Fruit fly (Drosophila melanogaster) whole organism, embryonic: ENCODE measurements around the gene dib.

Experiments used
- Adf1 ChIP-seq: fragments of 200-800 bp; sonication (Bioruptor generic); IDR thresholded peaks from 2 replicates; pipeline ENCODE4 v1.3.6; 2022; ENCODE audit warnings: missing biosample characterization, missing genetic modification characterization
- Aef1 ChIP-seq: fragments of 200-800 bp; sonication (Bioruptor generic); IDR thresholded peaks from 3 replicates; pipeline ENCODE4 v1.3.6; 2022; ENCODE audit warnings: missing biosample characterization, missing genetic modification characterization
- Bdp1 ChIP-seq: fragments of 200-800 bp; sonication (Bioruptor generic); optimal IDR thresholded peaks from 3 replicates; lab custom pipeline; 2016; ENCODE audit warnings: missing biosample characterization, missing genetic modification characterization
- CG11085 ChIP-seq: fragments of 200-800 bp; sonication (Bioruptor generic); IDR thresholded peaks from 2 replicates; pipeline ENCODE4 v1.3.6; 2022; ENCODE audit warnings: missing biosample characterization, missing genetic modification characterization
- CG11456 ChIP-seq: fragments of 200-800 bp; sonication (Bioruptor generic); IDR thresholded peaks from 3 replicates; pipeline ENCODE4 v1.3.6; 2022; ENCODE audit warnings: missing biosample characterization, missing genetic modification characterization
- CG12299 ChIP-seq: fragments of 200-800 bp; sonication (Bioruptor generic); optimal IDR thresholded peaks from 2 replicates; lab custom pipeline; 2018; ENCODE audit warnings: missing biosample characterization, mild to moderate bottlenecking, missing genetic modification characterization
- CG1233 ChIP-seq: fragments of 200-800 bp; sonication (Bioruptor generic); optimal IDR thresholded peaks from 4 replicates; lab custom pipeline; 2018; ENCODE audit warnings: missing biosample characterization, mild to moderate bottlenecking, missing genetic modification characterization
- CG12769 ChIP-seq: fragments of 200-800 bp; sonication (Bioruptor generic); optimal IDR thresholded peaks from 2 replicates; lab custom pipeline; 2019; ENCODE audit warnings: missing biosample characterization, mild to moderate bottlenecking, missing genetic modification characterization, moderate library complexity
- CG13123 ChIP-seq: fragments of 200-800 bp; sonication (Bioruptor generic); optimal IDR thresholded peaks from 2 replicates; lab custom pipeline; 2016; ENCODE audit warnings: missing biosample characterization, missing genetic modification characterization
- CG18011 ChIP-seq: fragments of 200-800 bp; sonication (Bioruptor generic); optimal IDR thresholded peaks from 2 replicates; lab custom pipeline; 2017; ENCODE audit warnings: missing biosample characterization, missing genetic modification characterization, mild to moderate bottlenecking, moderate library complexity, missing genotype
- CG2889 ChIP-seq: fragments of 200-800 bp; sonication (Bioruptor generic); IDR thresholded peaks from 3 replicates; pipeline ENCODE4 v1.3.6; 2022; ENCODE audit warnings: missing biosample characterization, missing genetic modification characterization
- CG30403 ChIP-seq: fragments of 200-800 bp; sonication (Bioruptor generic); optimal IDR thresholded peaks from 3 replicates; lab custom pipeline; 2016; ENCODE audit warnings: missing biosample characterization, missing genetic modification characterization
- CG6683 ChIP-seq: fragments of 200-800 bp; sonication (Bioruptor generic); optimal IDR thresholded peaks from 2 replicates; lab custom pipeline; 2017; ENCODE audit warnings: missing biosample characterization, mild to moderate bottlenecking, missing genetic modification characterization, missing genetic modification reagents
- CG8388 ChIP-seq: fragments of 200-800 bp; sonication (Bioruptor generic); optimal IDR thresholded peaks from 2 replicates; lab custom pipeline; 2019; ENCODE audit warnings: missing biosample characterization, mild to moderate bottlenecking, missing genetic modification characterization, moderate library complexity
- CG8765 ChIP-seq: fragments of 200-800 bp; sonication (Bioruptor generic); IDR thresholded peaks from 2 replicates; pipeline ENCODE4 v1.3.6; 2022; ENCODE audit warnings: missing biosample characterization, missing genetic modification characterization
- CG9215 ChIP-seq: fragments of 200-800 bp; sonication (Bioruptor generic); IDR thresholded peaks from 2 replicates; pipeline ENCODE4 v1.3.6; 2022; ENCODE audit warnings: missing biosample characterization, missing genetic modification characterization
- CG9609 ChIP-seq: fragments of 200-800 bp; sonication (Bioruptor generic); optimal IDR thresholded peaks from 3 replicates; lab custom pipeline; 2016; ENCODE audit warnings: missing biosample characterization, missing genetic modification characterization
- CG9876 ChIP-seq: fragments of 200-800 bp; sonication (Bioruptor generic); optimal IDR thresholded peaks from 2 replicates; lab custom pipeline; 2016; ENCODE audit warnings: missing biosample characterization, missing genetic modification characterization
- CG9932 ChIP-seq: fragments of 200-800 bp; sonication (Bioruptor generic); IDR thresholded peaks from 2 replicates; pipeline ENCODE4 v1.3.6; 2022; ENCODE audit warnings: missing biosample characterization, missing genetic modification characterization
- Dek ChIP-seq: fragments of 200-800 bp; sonication (Bioruptor generic); optimal IDR thresholded peaks from 3 replicates; lab custom pipeline; 2019; ENCODE audit warnings: missing biosample characterization, mild to moderate bottlenecking, missing genetic modification characterization, moderate library complexity
- Doc2 ChIP-seq: fragments of 200-800 bp; sonication (Bioruptor generic); IDR thresholded peaks from 2 replicates; pipeline ENCODE4 v1.3.6; 2022; ENCODE audit warnings: missing biosample characterization, missing genetic modification characterization
- Fer1 ChIP-seq: fragments of 200-800 bp; sonication (Bioruptor generic); optimal IDR thresholded peaks from 2 replicates; lab custom pipeline; 2017; ENCODE audit warnings: missing biosample characterization, mild to moderate bottlenecking, missing genetic modification characterization
- HLH3B ChIP-seq: fragments of 200-800 bp; sonication (Bioruptor generic); IDR thresholded peaks from 2 replicates; pipeline ENCODE4 v1.3.6; 2022; ENCODE audit warnings: missing biosample characterization, missing genetic modification characterization
- Hr39 ChIP-seq: fragments of >200 bp; optimal IDR thresholded peaks from 2 replicates; lab custom pipeline; 2017
- Hsf ChIP-seq: fragments of 200-800 bp; sonication (Bioruptor generic); optimal IDR thresholded peaks from 3 replicates; lab custom pipeline; 2016; ENCODE audit warnings: missing biosample characterization, missing genetic modification characterization
- Lim3 ChIP-seq: fragments of 200-800 bp; sonication (Bioruptor generic); IDR thresholded peaks from 2 replicates; pipeline ENCODE4 v1.3.6; 2022; ENCODE audit warnings: missing biosample characterization, missing genetic modification characterization
- Lpt ChIP-seq: fragments of >200 bp; optimal IDR thresholded peaks from 2 replicates; lab custom pipeline; 2018; ENCODE audit warnings: missing biosample characterization, missing genetic modification characterization
- Mad ChIP-seq: fragments of 200-800 bp; sonication (Bioruptor generic); optimal IDR thresholded peaks from 2 replicates; lab custom pipeline; 2016; ENCODE audit warnings: missing biosample characterization, missing genetic modification characterization
- NC2α ChIP-seq: fragments of 200-800 bp; sonication (Bioruptor generic); optimal IDR thresholded peaks from 2 replicates; lab custom pipeline; 2016; ENCODE audit warnings: missing biosample characterization, missing genetic modification characterization
- Pdp1 ChIP-seq, 2 experiments: fragments of 200-800 bp; sonication (Bioruptor generic); optimal IDR thresholded peaks; 3 replicates each; lab custom pipeline; 2016; ENCODE audit warnings: missing biosample characterization in 2 of 2, missing genetic modification characterization in 2 of 2, mild to moderate bottlenecking in 1 of 2, moderate library complexity in 1 of 2
- Rx ChIP-seq: fragments of 200-800 bp; sonication (Bioruptor generic); IDR thresholded peaks from 2 replicates; pipeline ENCODE4 v1.3.6; 2022; ENCODE audit warnings: missing biosample characterization, missing genetic modification characterization
- Xbp1 ChIP-seq: fragments of 200-800 bp; sonication (Bioruptor generic); optimal IDR thresholded peaks from 3 replicates; lab custom pipeline; 2016; ENCODE audit warnings: missing biosample characterization, mild to moderate bottlenecking, missing genetic modification characterization
- dimm ChIP-seq: fragments of 200-800 bp; sonication (Bioruptor generic); IDR thresholded peaks from 2 replicates; pipeline ENCODE4 v1.3.6; 2022; ENCODE audit warnings: missing biosample characterization, missing genetic modification characterization
- exex ChIP-seq: fragments of 200-800 bp; sonication (Bioruptor generic); optimal IDR thresholded peaks from 4 replicates; lab custom pipeline; 2018; ENCODE audit warnings: missing biosample characterization, mild to moderate bottlenecking, missing genetic modification characterization, moderate library complexity
- grau ChIP-seq: fragments of 200-800 bp; optimal IDR thresholded peaks from 3 replicates; lab custom pipeline; 2019; ENCODE audit warnings: missing biosample characterization, mild to moderate bottlenecking, missing genetic modification characterization, moderate library complexity
- gsb ChIP-seq: fragments of 200-800 bp; sonication (Bioruptor generic); IDR thresholded peaks from 2 replicates; pipeline ENCODE4 v1.3.6; 2022; ENCODE audit warnings: missing biosample characterization, missing genetic modification characterization
- ham ChIP-seq: fragments of 200-800 bp; sonication (Bioruptor generic); IDR thresholded peaks from 2 replicates; pipeline ENCODE4 v1.3.6; 2022; ENCODE audit warnings: missing biosample characterization, missing genetic modification characterization
- hb ChIP-seq: fragments of 200-800 bp; sonication (Bioruptor generic); IDR thresholded peaks from 3 replicates; pipeline ENCODE4 v1.3.6; 2022; ENCODE audit warnings: missing biosample characterization, missing genetic modification characterization; ENCODE audit not compliant: partially characterized antibody
- hkb ChIP-seq, 2 experiments: fragments of 200-800 bp in 1 of 2; fragments of >200 bp in 1 of 2; sonication (Bioruptor generic) in 1 of 2; IDR thresholded peaks in 1 of 2; optimal IDR thresholded peaks in 1 of 2; 2 replicates each; pipeline versions ENCODE4 v1.3.6 to Lab custom; 2017 to 2022; ENCODE audit warnings: missing biosample characterization in 1 of 2, missing genetic modification characterization in 1 of 2
- jumu ChIP-seq: fragments of 200-800 bp; sonication (Bioruptor generic); optimal IDR thresholded peaks from 3 replicates; lab custom pipeline; 2016; ENCODE audit warnings: missing biosample characterization, missing genetic modification characterization
- kay ChIP-seq: fragments of 200-800 bp; sonication (Bioruptor generic); optimal IDR thresholded peaks from 2 replicates; lab custom pipeline; 2016; ENCODE audit warnings: missing biosample characterization, missing genetic modification characterization
- nerfin-1 ChIP-seq: fragments of 200-800 bp; sonication (Bioruptor generic); optimal IDR thresholded peaks from 3 replicates; lab custom pipeline; 2019; ENCODE audit warnings: missing biosample characterization, mild to moderate bottlenecking, missing genetic modification characterization, moderate library complexity
- p53 ChIP-seq: fragments of 200-800 bp; sonication (Bioruptor generic); optimal IDR thresholded peaks from 2 replicates; lab custom pipeline; 2016; ENCODE audit warnings: missing biosample characterization, missing genetic modification characterization
- sima ChIP-seq: fragments of 200-800 bp; sonication (Bioruptor generic); optimal IDR thresholded peaks from 2 replicates; lab custom pipeline; 2016; ENCODE audit warnings: missing biosample characterization, missing genetic modification characterization
- slp2 ChIP-seq: fragments of 200-800 bp; sonication (Bioruptor generic); optimal IDR thresholded peaks from 2 replicates; lab custom pipeline; 2016; ENCODE audit warnings: missing biosample characterization, missing genetic modification characterization
- sr ChIP-seq: fragments of 200-800 bp; sonication (Bioruptor generic); IDR thresholded peaks from 3 replicates; pipeline ENCODE4 v1.3.6; 2022; ENCODE audit warnings: missing biosample characterization, missing genetic modification characterization
- tgo ChIP-seq: fragments of 200-800 bp; sonication (Bioruptor generic); IDR thresholded peaks from 3 replicates; pipeline ENCODE4 v1.3.6; 2022; ENCODE audit warnings: missing biosample characterization, missing genetic modification characterization
- tin ChIP-seq: fragments of 200-800 bp; sonication (Bioruptor generic); optimal IDR thresholded peaks from 3 replicates; lab custom pipeline; 2016; ENCODE audit warnings: missing biosample characterization, missing genetic modification characterization
- unpg ChIP-seq: fragments of 200-800 bp; sonication (Bioruptor generic); optimal IDR thresholded peaks from 3 replicates; lab custom pipeline; 2018; ENCODE audit warnings: missing biosample characterization, mild to moderate bottlenecking, missing genetic modification characterization, moderate library complexity
- zf30C ChIP-seq: fragments of 200-800 bp; sonication (Bioruptor generic); optimal IDR thresholded peaks from 3 replicates; lab custom pipeline; 2018; ENCODE audit warnings: missing biosample characterization, mild to moderate bottlenecking, missing genetic modification characterization

The dib gene

DNA sequence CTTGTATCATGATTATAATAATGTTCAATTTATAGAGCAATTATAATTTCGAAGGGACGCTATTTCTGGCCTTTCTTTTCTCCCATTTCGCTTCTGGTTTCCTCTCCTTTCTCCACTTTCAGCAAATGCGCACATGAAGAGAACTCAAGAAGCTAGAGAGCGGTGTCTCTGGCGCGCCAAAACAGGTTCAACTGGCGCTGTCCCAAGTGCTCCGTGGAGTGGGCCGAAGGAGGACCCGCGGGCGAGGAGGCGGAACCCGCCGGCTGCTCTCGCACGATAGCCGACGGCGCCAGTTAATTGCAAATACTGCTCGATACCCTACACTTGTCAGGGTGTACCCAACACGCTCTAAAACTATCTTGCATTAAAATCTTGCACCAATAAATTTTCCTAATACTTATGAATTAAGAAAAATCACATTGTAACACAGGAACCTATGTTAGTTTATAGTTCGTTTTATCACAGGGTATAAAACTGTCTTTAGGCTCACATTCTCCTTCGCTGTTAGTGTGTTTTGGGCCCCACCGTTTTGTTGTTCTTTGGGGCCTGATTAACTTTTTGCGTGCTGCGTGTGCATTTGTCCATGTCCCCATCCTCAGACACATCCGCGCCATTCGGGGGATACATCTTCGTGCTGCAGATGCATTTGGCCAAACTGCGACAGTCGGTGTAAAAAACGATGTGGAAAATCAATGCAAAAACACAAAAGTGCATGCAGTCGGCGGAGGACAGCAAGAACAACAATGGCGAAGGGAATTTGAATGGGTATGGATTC, 8.3 kb downstream of the dib start (continued):
- TF ChIP-seq CG11085 (GFP tag; lab: Robert Waterston, UW) (peak; percentile 60), Bdp1 (GFP tag; lab: Kevin White, UChicago) (peak; percentile 68), Doc2 (GFP tag; lab: Robert Waterston, UW) (peak; percentile 60; the same call in 1 of the 2 replicates), Hr39 (no peak), nerfin-1 (tag; lab: Kevin White, UChicago) (peak; percentile 55), CG9609 (peak; percentile 90), CG9876 (GFP tag; lab: Kevin White, UChicago) (peak; percentile 81), unpg (GFP tag; lab: Kevin White, UChicago) (peak; percentile 90), tin (peak; percentile 70), CG30403 (GFP tag; lab: Kevin White, UChicago) (peak; percentile 89), NC2α (GFP tag; lab: Kevin White, UChicago) (peak; percentile 72), slp2 (GFP tag; lab: Kevin White, UChicago) (peak; percentile 87), CG11456 (GFP tag; lab: Robert Waterston, UW) (peak; percentile 97), zf30C (GFP tag; lab: Kevin White, UChicago) (no peak), HLH3B (peak; percentile 93), grau (tag; lab: Kevin White, UChicago) (peak; percentile 85), Hsf (GFP tag; lab: Kevin White, UChicago) (peak; percentile 92), ham (GFP tag; lab: Robert Waterston, UW) (peak; percentile 74; the same call in 1 of the 2 replicates), CG6683 (GFP tag; lab: Kevin White, UChicago) (peak; percentile 6), gsb (peak; percentile 87), CG8388 (GFP tag; lab: Kevin White, UChicago) (peak; percentile 79), kay (GFP tag; lab: Kevin White, UChicago) (no peak), CG12769 (tag; lab: Kevin White, UChicago) (peak; percentile 97), tgo (GFP tag; lab: Robert Waterston, UW) (peak; percentile 94), hkb (optimal IDR thresholded peaks at IDR 0.05; lab: Kevin White, UChicago) (no peak), hkb (GFP tag; IDR thresholded peaks at IDR 0.05; lab: Robert Waterston, UW) (peak; percentile 94), Pdp1 (GFP tag; optimal IDR thresholded peaks at IDR 0.05; lab: Kevin White, UChicago) (peak; percentile 83 to 88), CG12299 (peak; percentile 60), Fer1 (peak; percentile 83), dimm (GFP tag; lab: Robert Waterston, UW) (peak; percentile 86), p53 (GFP tag; lab: Kevin White, UChicago) (peak; percentile 58), Rx (GFP tag; lab: Robert Waterston, UW) (peak; percentile 86), CG2889 (GFP tag; lab: Robert Waterston, UW) (peak; percentile 88), sr (GFP tag; lab: Robert Waterston, UW) (peak; percentile 79; the same call in 2 of the 3 replicates), CG9932 (GFP tag; lab: Robert Waterston, UW) (peak; percentile 93), Adf1 (GFP tag; lab: Robert Waterston, UW) (peak; percentile 74), CG18011 (GFP tag; lab: Kevin White, UChicago) (peak; percentile 68), Lim3 (GFP tag; lab: Robert Waterston, UW) (peak; percentile 75), exex (tag; lab: Kevin White, UChicago) (peak; percentile 56), sima (GFP tag; lab: Kevin White, UChicago) (peak; percentile 39), CG9215 (GFP tag; lab: Robert Waterston, UW) (peak; percentile 82), CG13123 (GFP tag; lab: Kevin White, UChicago) (peak; percentile 69), hb (GFP tag; lab: Robert Waterston, UW) (no peak), Aef1 (GFP tag; lab: Robert Waterston, UW) (peak; percentile 95), jumu (peak; percentile 90), Xbp1 (GFP tag; lab: Kevin White, UChicago) (peak; percentile 92), Lpt (GFP tag; lab: Kevin White, UChicago) (no peak), CG8765 (GFP tag; lab: Robert Waterston, UW) (peak; percentile 65), CG1233 (GFP tag; lab: Kevin White, UChicago) (peak; percentile 69), Dek (peak; percentile 84), Mad (peak; percentile 81)
